Fruit fly (Drosophila melanogaster) whole organism, embryonic: ENCODE results near the gene hry.
A peak's percentile ranks its signal among the peaks of the same experiment; 100 is the strongest.

Experiments
- Adf1 ChIP-seq: fragments of 200-800 bp; sonication (Bioruptor generic); IDR thresholded peaks from 2 replicates; pipeline ENCODE4 v1.3.6; 2022; ENCODE audit warnings: missing biosample characterization, missing genetic modification characterization
- B-H1 ChIP-seq: fragments of 200-800 bp; sonication (Bioruptor generic); IDR thresholded peaks from 3 replicates; pipeline ENCODE4 v1.3.6; 2022; ENCODE audit warnings: missing biosample characterization, missing genetic modification characterization
- Blimp-1 ChIP-seq: fragments of 200-800 bp; sonication (Bioruptor generic); optimal IDR thresholded peaks from 3 replicates; lab custom pipeline; 2018; ENCODE audit warnings: missing biosample characterization, missing genetic modification characterization, mild to moderate bottlenecking, moderate library complexity, missing genetic modification reagents
- CG10321 ChIP-seq: fragments of 200-800 bp; sonication (Bioruptor generic); IDR thresholded peaks from 2 replicates; pipeline ENCODE4 v1.3.6; 2022; ENCODE audit warnings: missing biosample characterization, missing genetic modification characterization
- CG10543 ChIP-seq: fragments of 200-800 bp; sonication (Bioruptor generic); optimal IDR thresholded peaks from 3 replicates; lab custom pipeline; 2017; ENCODE audit warnings: missing biosample characterization, mild to moderate bottlenecking, missing genetic modification characterization, moderate library complexity
- CG10565 ChIP-seq: fragments of 200-800 bp; sonication (Bioruptor generic); optimal IDR thresholded peaks from 3 replicates; lab custom pipeline; 2016; ENCODE audit warnings: missing biosample characterization, mild to moderate bottlenecking, missing genetic modification characterization
- CG11398 ChIP-seq: fragments of 200-800 bp; sonication (Bioruptor generic); optimal IDR thresholded peaks from 2 replicates; lab custom pipeline; 2016; ENCODE audit warnings: missing biosample characterization, missing genetic modification characterization
- CG17186 ChIP-seq: fragments of 200-800 bp; sonication (Bioruptor generic); optimal IDR thresholded peaks from 3 replicates; lab custom pipeline; 2017; ENCODE audit warnings: missing biosample characterization, missing genetic modification reagents, missing genetic modification characterization
- CG17361 ChIP-seq: fragments of 200-800 bp; sonication (Bioruptor generic); IDR thresholded peaks from 3 replicates; pipeline ENCODE4 v1.3.6; 2022; ENCODE audit warnings: missing biosample characterization, missing genetic modification characterization
- CG18262 ChIP-seq: fragments of 200-800 bp; optimal IDR thresholded peaks from 3 replicates; lab custom pipeline; 2019; ENCODE audit warnings: missing biosample characterization, mild to moderate bottlenecking, missing genetic modification characterization, moderate library complexity
- CG2120 ChIP-seq: fragments of 200-800 bp; sonication (Bioruptor generic); optimal IDR thresholded peaks from 3 replicates; lab custom pipeline; 2016; ENCODE audit warnings: missing biosample characterization, missing genetic modification characterization
- CG2712 ChIP-seq: fragments of 200-800 bp; optimal IDR thresholded peaks from 3 replicates; lab custom pipeline; 2019; ENCODE audit warnings: missing biosample characterization, mild to moderate bottlenecking, missing genetic modification characterization, moderate library complexity
- CG30403 ChIP-seq: fragments of 200-800 bp; sonication (Bioruptor generic); optimal IDR thresholded peaks from 3 replicates; lab custom pipeline; 2016; ENCODE audit warnings: missing biosample characterization, missing genetic modification characterization
- CG30431 ChIP-seq: fragments of 200-800 bp; sonication (Bioruptor generic); optimal IDR thresholded peaks from 2 replicates; lab custom pipeline; 2017; ENCODE audit warnings: missing biosample characterization, missing genetic modification characterization
- CG5245 ChIP-seq: fragments of 200-800 bp; sonication (Bioruptor generic); optimal IDR thresholded peaks from 3 replicates; lab custom pipeline; 2016; ENCODE audit warnings: missing biosample characterization, missing genetic modification characterization
- CG5953 ChIP-seq: fragments of 200-800 bp; sonication (Bioruptor generic); IDR thresholded peaks from 2 replicates; pipeline ENCODE4 v1.3.6; 2022; ENCODE audit warnings: missing biosample characterization, missing genetic modification characterization
- CG9817 ChIP-seq: fragments of 200-800 bp; sonication (Bioruptor generic); optimal IDR thresholded peaks from 2 replicates; lab custom pipeline; 2018; ENCODE audit warnings: missing biosample characterization, mild to moderate bottlenecking, missing genetic modification characterization, moderate library complexity
- D19B ChIP-seq: fragments of 200-800 bp; sonication (Bioruptor generic); optimal IDR thresholded peaks from 2 replicates; lab custom pipeline; 2017; ENCODE audit warnings: missing biosample characterization, mild to moderate bottlenecking, missing genetic modification characterization
- Dref ChIP-seq: fragments of 200-800 bp; sonication (Bioruptor generic); IDR thresholded peaks from 2 replicates; pipeline ENCODE4 v1.3.6; 2022; ENCODE audit warnings: missing biosample characterization, missing genetic modification characterization
- ERR ChIP-seq: fragments of 200-800 bp; sonication (Bioruptor generic); optimal IDR thresholded peaks from 2 replicates; lab custom pipeline; 2016; ENCODE audit warnings: missing biosample characterization, missing genetic modification characterization
- Ets65A ChIP-seq: fragments of 200-800 bp; sonication (Bioruptor generic); peaks from one replicate; lab custom pipeline; 2016; ENCODE audit warnings: missing biosample characterization, missing genetic modification characterization
- Hr78 ChIP-seq, 2 experiments: fragments of 200-800 bp in 1 of 2; fragments of >200 bp in 1 of 2; sonication (Bioruptor generic) in 1 of 2; optimal IDR thresholded peaks; 2 replicates each; lab custom pipeline; 2017 to 2019; ENCODE audit warnings: missing biosample characterization in 2 of 2, missing genetic modification characterization in 2 of 2, mild to moderate bottlenecking in 1 of 2, moderate library complexity in 1 of 2
- Jarid2 ChIP-seq: fragments of 200-800 bp; sonication (Bioruptor generic); optimal IDR thresholded peaks from 3 replicates; lab custom pipeline; 2017; ENCODE audit warnings: mild to moderate bottlenecking, missing biosample characterization, missing genetic modification reagents, missing genetic modification characterization
- Mrtf ChIP-seq: fragments of 200-800 bp; sonication (Bioruptor generic); IDR thresholded peaks from 3 replicates; pipeline ENCODE4 v1.3.6; 2022; ENCODE audit warnings: missing biosample characterization, missing genetic modification characterization
- Vsx1 ChIP-seq: fragments of 200-800 bp; sonication (Bioruptor generic); optimal IDR thresholded peaks from 2 replicates; lab custom pipeline; 2017; ENCODE audit warnings: missing biosample characterization, mild to moderate bottlenecking, missing genetic modification characterization, missing genetic modification reagents
- ara ChIP-seq: fragments of 200-800 bp; sonication (Bioruptor generic); IDR thresholded peaks from 2 replicates; pipeline ENCODE4 v1.3.6; 2022; ENCODE audit warnings: missing biosample characterization, missing genetic modification characterization
- ato ChIP-seq: fragments of 200-800 bp; sonication (Bioruptor generic); IDR thresholded peaks from 2 replicates; pipeline ENCODE4 v1.3.6; 2022; ENCODE audit warnings: missing biosample characterization, missing genetic modification characterization; ENCODE audit not compliant: partially characterized antibody
- bbx ChIP-seq: fragments of 200-800 bp; sonication (Bioruptor generic); IDR thresholded peaks from 2 replicates; pipeline ENCODE4 v1.3.6; 2022; ENCODE audit warnings: missing biosample characterization, missing genetic modification characterization; ENCODE audit not compliant: partially characterized antibody
- bowl ChIP-seq: fragments of 200-800 bp; sonication (Bioruptor generic); IDR thresholded peaks from 2 replicates; pipeline ENCODE4 v1.3.6; 2022; ENCODE audit warnings: missing biosample characterization, missing genetic modification characterization
- br ChIP-seq: fragments of >200 bp; optimal IDR thresholded peaks from 2 replicates; lab custom pipeline; 2017
- corto ChIP-seq: fragments of 200-800 bp; sonication (Bioruptor generic); optimal IDR thresholded peaks from 2 replicates; lab custom pipeline; 2016; ENCODE audit warnings: missing biosample characterization, mild to moderate bottlenecking, missing genetic modification characterization, moderate library complexity
- crol ChIP-seq: fragments of 200-800 bp; sonication (Bioruptor generic); IDR thresholded peaks from 2 replicates; pipeline ENCODE4 v1.3.6; 2022; ENCODE audit warnings: missing biosample characterization, missing genetic modification characterization
- esg ChIP-seq: fragments of 200-800 bp; sonication (Bioruptor generic); conservative IDR thresholded peaks from 2 replicates; pipeline ENCODE4 v1.3.6; 2022; ENCODE audit warnings: missing biosample characterization, missing genetic modification characterization
- gce ChIP-seq: fragments of 200-800 bp; sonication (Bioruptor generic); IDR thresholded peaks from 3 replicates; pipeline ENCODE4 v1.3.6; 2022; ENCODE audit warnings: missing biosample characterization, missing genetic modification characterization
- gro ChIP-seq: fragments of 200-800 bp; sonication (Bioruptor generic); optimal IDR thresholded peaks from 2 replicates; lab custom pipeline; 2016; ENCODE audit warnings: missing biosample characterization, missing genetic modification characterization
- ham ChIP-seq: fragments of 200-800 bp; sonication (Bioruptor generic); IDR thresholded peaks from 2 replicates; pipeline ENCODE4 v1.3.6; 2022; ENCODE audit warnings: missing biosample characterization, missing genetic modification characterization
- hbn ChIP-seq: fragments of 200-800 bp; sonication (Bioruptor generic); IDR thresholded peaks from 2 replicates; pipeline ENCODE4 v1.3.6; 2022; ENCODE audit warnings: missing biosample characterization, missing genetic modification characterization; ENCODE audit not compliant: partially characterized antibody
- hth ChIP-seq: fragments of >200 bp; optimal IDR thresholded peaks from 2 replicates; lab custom pipeline; 2017; ENCODE audit warnings: inconsistent platforms
- jumu ChIP-seq: fragments of 200-800 bp; sonication (Bioruptor generic); optimal IDR thresholded peaks from 3 replicates; lab custom pipeline; 2016; ENCODE audit warnings: missing biosample characterization, missing genetic modification characterization
- klu ChIP-seq: fragments of 200-800 bp; sonication (Bioruptor generic); IDR thresholded peaks from 2 replicates; pipeline ENCODE4 v1.3.6; 2022; ENCODE audit warnings: missing biosample characterization, missing genetic modification characterization
- knrl ChIP-seq: fragments of 200-800 bp; sonication (Bioruptor generic); IDR thresholded peaks from 3 replicates; pipeline ENCODE4 v1.3.6; 2022; ENCODE audit warnings: missing biosample characterization, missing genetic modification characterization; ENCODE audit not compliant: partially characterized antibody
- nerfin-2 ChIP-seq: fragments of 200-800 bp; sonication (Bioruptor generic); IDR thresholded peaks from 2 replicates; pipeline ENCODE4 v1.3.6; 2022; ENCODE audit warnings: missing biosample characterization, missing genetic modification characterization; ENCODE audit not compliant: partially characterized antibody
- oc ChIP-seq: fragments of 200-800 bp; sonication (Bioruptor generic); optimal IDR thresholded peaks from 2 replicates; lab custom pipeline; 2018; ENCODE audit warnings: missing biosample characterization, mild to moderate bottlenecking, missing genetic modification characterization, moderate library complexity
- prd ChIP-seq, 3 experiments: fragments of >200 bp in 2 of 3; fragments of 200-800 bp in 1 of 3; sonication (Bioruptor generic) in 1 of 3; optimal IDR thresholded peaks in 2 of 3; IDR thresholded peaks in 1 of 3; 2 replicates in 2 of 3; 3 replicates in 1 of 3; pipeline versions ENCODE4 v1.3.6 to Lab custom; 2017 to 2022; ENCODE audit warnings: missing biosample characterization in 1 of 3, missing genetic modification characterization in 1 of 3
- scrt ChIP-seq: fragments of 200-800 bp; sonication (Bioruptor generic); optimal IDR thresholded peaks from 2 replicates; lab custom pipeline; 2018; ENCODE audit warnings: missing biosample characterization, mild to moderate bottlenecking, missing genetic modification characterization, moderate library complexity
- sna ChIP-seq: fragments of 200-800 bp; sonication (Bioruptor generic); IDR thresholded peaks from 2 replicates; pipeline ENCODE4 v1.3.6; 2022; ENCODE audit warnings: missing biosample characterization, missing genetic modification characterization; ENCODE audit not compliant: partially characterized antibody
- tap ChIP-seq: fragments of 200-800 bp; optimal IDR thresholded peaks from 3 replicates; lab custom pipeline; 2019; ENCODE audit warnings: missing biosample characterization, mild to moderate bottlenecking, missing genetic modification characterization, moderate library complexity
- tio ChIP-seq: fragments of 200-800 bp; sonication (Bioruptor generic); optimal IDR thresholded peaks from 2 replicates; lab custom pipeline; 2017; ENCODE audit warnings: missing biosample characterization, missing genetic modification characterization, inconsistent platforms
- trem ChIP-seq: fragments of 200-800 bp; optimal IDR thresholded peaks from 3 replicates; lab custom pipeline; 2019; ENCODE audit warnings: missing biosample characterization, mild to moderate bottlenecking, missing genetic modification characterization, moderate library complexity
- wor ChIP-seq: fragments of 200-800 bp; sonication (Bioruptor generic); IDR thresholded peaks from 2 replicates; pipeline ENCODE4 v1.3.6; 2022; ENCODE audit warnings: missing biosample characterization, missing genetic modification characterization

The hry gene

dm6 chr3L:8704713-8705412 is 29.3 kb downstream of the hry start (continued):
- TF ChIP-seq corto = no peak
- TF ChIP-seq Mrtf (GFP tag; lab: Robert Waterston, UW) = no peak
- TF ChIP-seq Dref (GFP tag; lab: Robert Waterston, UW) = no peak
- TF ChIP-seq CG10321 (GFP tag; lab: Robert Waterston, UW) = 0 out of 2 replicates have a peak, but pooled peaks have one; percentile 17
- no peak for TF ChIP-seq CG5245 (GFP tag; lab: Kevin White, UChicago)
- no peak for TF ChIP-seq CG11398 (GFP tag; lab: Kevin White, UChicago)
- TF ChIP-seq CG30431 (GFP tag; lab: Kevin White, UChicago) = no peak
- no peak for TF ChIP-seq ham
- no peak for TF ChIP-seq gce (GFP tag; lab: Robert Waterston, UW)
- no peak for TF ChIP-seq br (lab: Kevin White, UChicago)
- no peak for TF ChIP-seq CG18262
- peak; percentile 85 for TF ChIP-seq CG10543 (GFP tag; lab: Kevin White, UChicago)
- TF ChIP-seq CG10565 (GFP tag; lab: Kevin White, UChicago) = no peak
- no peak for TF ChIP-seq tap (tag; lab: Kevin White, UChicago)
- no peak for TF ChIP-seq jumu
- no peak for TF ChIP-seq CG17361 (GFP tag; lab: Robert Waterston, UW)
- TF ChIP-seq Blimp-1 (GFP tag; lab: Kevin White, UChicago) = no peak
- no peak for TF ChIP-seq prd (optimal IDR thresholded peaks at IDR 0.05; lab: Kevin White, UChicago)
- TF ChIP-seq prd (GFP tag; IDR thresholded peaks at IDR 0.05; lab: Robert Waterston, UW) = no peak
- TF ChIP-seq trem (tag; lab: Kevin White, UChicago) = no peak
- TF ChIP-seq tio (GFP tag; lab: Kevin White, UChicago) = no peak
- no peak for TF ChIP-seq knrl
- no peak for TF ChIP-seq sna (GFP tag; lab: Robert Waterston, UW)
- TF ChIP-seq crol (GFP tag; lab: Robert Waterston, UW) = peak; percentile 14; the same call in 1 of the 2 replicates
- TF ChIP-seq scrt (GFP tag; lab: Kevin White, UChicago) = no peak
- TF ChIP-seq bowl = no peak
- TF ChIP-seq Vsx1 (GFP tag; lab: Kevin White, UChicago) = peak; percentile 38
- no peak for TF ChIP-seq bbx (GFP tag; lab: Robert Waterston, UW)
- no peak for TF ChIP-seq ERR (GFP tag; lab: Kevin White, UChicago)
- TF ChIP-seq hth = no peak
- TF ChIP-seq gro (GFP tag; lab: Kevin White, UChicago) = peak; percentile 74
- no peak for TF ChIP-seq CG9817
- TF ChIP-seq CG30403 = no peak
- TF ChIP-seq CG17186 (GFP tag; lab: Kevin White, UChicago) = no peak
- TF ChIP-seq oc (tag; lab: Kevin White, UChicago) = no peak
- TF ChIP-seq CG2712 (tag; lab: Kevin White, UChicago) = no peak
- peak; percentile 7; the same call in 1 of the 2 replicates for TF ChIP-seq Adf1 (GFP tag; lab: Robert Waterston, UW)
- no peak for TF ChIP-seq Ets65A (GFP tag; lab: Kevin White, UChicago)
- TF ChIP-seq CG5953 = no peak
- TF ChIP-seq ara (GFP tag; lab: Robert Waterston, UW) = 0 out of 2 replicates have a peak, but pooled peaks have one; percentile 21
- TF ChIP-seq Hr78 (GFP tag; optimal IDR thresholded peaks at IDR 0.05; lab: Kevin White, UChicago) = peak in 1 of 2 experiments; percentile 67
- no peak for TF ChIP-seq klu (GFP tag; lab: Robert Waterston, UW)
- no peak for TF ChIP-seq nerfin-2
- TF ChIP-seq hbn (GFP tag; lab: Robert Waterston, UW) = no peak
- TF ChIP-seq B-H1 (GFP tag; lab: Robert Waterston, UW) = no peak
- no peak for TF ChIP-seq Jarid2 (GFP tag; lab: Kevin White, UChicago)
- TF ChIP-seq wor (GFP tag; lab: Robert Waterston, UW) = no peak
- no peak for TF ChIP-seq D19B (GFP tag; lab: Kevin White, UChicago)
- no peak for TF ChIP-seq ato (GFP tag; lab: Robert Waterston, UW)
- TF ChIP-seq esg (GFP tag; lab: Robert Waterston, UW) = no peak
- TF ChIP-seq CG2120 (GFP tag; lab: Kevin White, UChicago) = no peak
